Fruit fly (Drosophila melanogaster): ENCODE results near the gene Ucp4C.

DNA sequence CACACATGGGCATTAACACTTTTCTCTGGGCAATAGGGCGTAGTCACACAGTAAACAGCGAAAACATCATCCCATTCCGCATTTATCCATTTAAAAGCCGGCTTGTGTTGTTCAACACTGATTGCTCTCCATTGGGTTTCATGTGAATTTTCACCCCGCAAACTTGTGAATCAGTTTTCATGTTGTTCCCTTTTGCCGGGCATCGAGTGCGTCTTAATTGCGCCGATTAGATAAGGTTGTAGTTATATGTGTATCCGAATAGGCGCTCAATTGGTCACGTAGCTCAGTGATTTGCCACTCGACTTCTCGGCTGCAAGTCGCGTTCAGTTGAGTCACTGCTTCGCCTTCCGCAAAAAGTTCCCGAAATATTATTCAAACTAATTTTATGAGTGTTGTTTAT is 18.6 kb downstream of the Ucp4C start:
- no peak for TF ChIP-seq CG10348 (GFP tag; IDR thresholded peaks at IDR 0.05)
- no peak for TF ChIP-seq D1 (tag; optimal IDR thresholded peaks at IDR 0.05)
- TF ChIP-seq CG34367 (tag; optimal IDR thresholded peaks at IDR 0.05), result no peak
- TF ChIP-seq CG12605 (GFP tag; IDR thresholded peaks at IDR 0.05), result no peak
- TF ChIP-seq Pif1A (GFP tag; optimal IDR thresholded peaks at IDR 0.05), result no peak
- TF ChIP-seq Ets98B (GFP tag; IDR thresholded peaks at IDR 0.05), result no peak
- TF ChIP-seq Snoo (tag; optimal IDR thresholded peaks at IDR 0.05), result no peak
- no peak for TF ChIP-seq rn (GFP tag; IDR thresholded peaks at IDR 0.05)
